Fruit fly (Drosophila melanogaster) ovary, adult (tissue): ENCODE measurements around the gene SAK.
A peak's percentile ranks its signal among the peaks of the same experiment; 100 is the strongest.

Source experiments
- CG17801 ChIP-seq: fragments of 200-800 bp; optimal IDR thresholded peaks from 2 replicates; lab custom pipeline; 2019; ENCODE audit warnings: missing biosample characterization, mild to moderate bottlenecking, missing genetic modification characterization, moderate library complexity; ENCODE audit not compliant: partially characterized antibody

Gene SAK

dm6 chr3L:21515823-21516715 lies at the start of gene SAK, which contains the start of gene Cdk12:
TSS of gene SAK (minus strand) at chr3L:21515887.
TSS of gene Cdk12 (plus strand) at chr3L:21516306.
- TF ChIP-seq CG17801 (GFP tag; lab: Kevin White, UChicago) = peak; percentile 86

DNA sequence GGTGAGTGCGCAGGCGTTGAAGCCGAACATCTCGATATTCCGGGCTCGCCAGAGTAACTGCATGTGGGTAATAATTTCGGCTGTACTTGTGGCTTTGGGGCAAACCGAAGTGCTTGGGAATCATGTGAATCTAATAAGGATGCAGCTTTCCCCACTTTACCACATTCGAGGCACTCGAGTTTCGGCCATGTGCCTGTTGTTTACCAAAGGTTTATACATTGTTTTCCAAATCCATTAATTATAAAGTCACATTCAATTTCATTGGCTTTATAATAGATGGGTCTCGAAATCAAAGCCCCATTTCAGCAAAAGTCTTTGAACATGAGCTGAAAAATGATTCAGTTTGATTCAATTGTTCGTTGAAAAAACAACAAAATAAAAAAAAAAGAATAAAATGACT lies 49.4 kb upstream of the SAK start, which contains the start of gene CG7634:
Gene CG7634 (plus strand): TSS at position 301 of the 400 bp plus-strand sequence.
- no peak for TF ChIP-seq CG17801 (GFP tag; lab: Kevin White, UChicago)

dm6 chr3L:21562081-21562480 lies 46.4 kb upstream of the SAK start, which contains the start of gene CapaR:
TSS of gene CapaR (minus strand) at chr3L:21562181.
- no peak for TF ChIP-seq CG17801 (GFP tag; lab: Kevin White, UChicago)

- TF ChIP-seq CG17801 (GFP tag; lab: Kevin White, UChicago) = no peak
These were observed 42.6 kb upstream of the SAK start, which contains the start of gene CG7173 for dm6 chr3L:21558176-21558871. TSS of gene CG7173 (minus strand) at chr3L:21558226.

DNA sequence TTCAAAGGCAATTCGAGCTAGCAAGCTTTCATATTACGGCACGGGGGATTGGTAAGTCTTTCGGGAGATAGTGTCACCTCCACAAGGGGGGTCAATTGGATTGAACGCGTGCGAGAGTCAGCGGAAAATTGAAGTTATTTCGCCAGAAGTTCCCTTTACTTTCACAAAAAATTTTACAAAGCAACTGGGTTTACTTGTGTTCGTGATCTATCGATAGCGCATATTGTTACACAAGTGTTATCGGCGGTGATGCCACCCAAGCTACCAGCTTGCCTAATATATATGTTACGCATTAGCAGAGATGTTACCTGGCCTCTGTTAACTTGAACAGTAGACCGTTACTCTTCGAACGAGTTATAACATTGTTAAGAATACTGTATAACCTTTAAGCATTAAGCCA lies 39.1 kb upstream of the SAK start, which contains the start of gene Wnk:
Gene Wnk (minus strand): TSS at position 177 of the 400 bp plus-strand sequence.
- no peak for TF ChIP-seq CG17801 (GFP tag; lab: Kevin White, UChicago)

- no peak for TF ChIP-seq CG17801 (GFP tag; lab: Kevin White, UChicago)
These were observed 26.4 kb upstream of the SAK start, which contains the start of gene CG33290 for dm6 chr3L:21542059-21542458. TSS of gene CG33290 (plus strand) at chr3L:21542359.

- peak; percentile 33 for TF ChIP-seq CG17801 (GFP tag; lab: Kevin White, UChicago)
These were observed 23.8 kb upstream of the SAK start, which contains the start of the genes COX8 and VhaM9.7-b for dm6 chr3L:21539245-21540196. TSS of gene COX8 (minus strand) at chr3L:21539447. TSS of gene VhaM9.7-b (plus strand) at chr3L:21539862.

- TF ChIP-seq CG17801 (GFP tag; lab: Kevin White, UChicago) = no peak
These were observed 23.2 kb upstream of the SAK start for dm6 chr3L:21538893-21539244.

- no peak for TF ChIP-seq CG17801 (GFP tag; lab: Kevin White, UChicago)
These were observed 21.2 kb upstream of the SAK start, which contains the start of gene Rpn10 for dm6 chr3L:21536857-21537256. TSS of gene Rpn10 (plus strand) at chr3L:21537000.

- no peak for TF ChIP-seq CG17801 (GFP tag; lab: Kevin White, UChicago)
These were observed 18.7 kb upstream of the SAK start, which contains the start of gene ppk5 for dm6 chr3L:21534360-21534759. TSS of gene ppk5 (plus strand) at chr3L:21534660.

DNA sequence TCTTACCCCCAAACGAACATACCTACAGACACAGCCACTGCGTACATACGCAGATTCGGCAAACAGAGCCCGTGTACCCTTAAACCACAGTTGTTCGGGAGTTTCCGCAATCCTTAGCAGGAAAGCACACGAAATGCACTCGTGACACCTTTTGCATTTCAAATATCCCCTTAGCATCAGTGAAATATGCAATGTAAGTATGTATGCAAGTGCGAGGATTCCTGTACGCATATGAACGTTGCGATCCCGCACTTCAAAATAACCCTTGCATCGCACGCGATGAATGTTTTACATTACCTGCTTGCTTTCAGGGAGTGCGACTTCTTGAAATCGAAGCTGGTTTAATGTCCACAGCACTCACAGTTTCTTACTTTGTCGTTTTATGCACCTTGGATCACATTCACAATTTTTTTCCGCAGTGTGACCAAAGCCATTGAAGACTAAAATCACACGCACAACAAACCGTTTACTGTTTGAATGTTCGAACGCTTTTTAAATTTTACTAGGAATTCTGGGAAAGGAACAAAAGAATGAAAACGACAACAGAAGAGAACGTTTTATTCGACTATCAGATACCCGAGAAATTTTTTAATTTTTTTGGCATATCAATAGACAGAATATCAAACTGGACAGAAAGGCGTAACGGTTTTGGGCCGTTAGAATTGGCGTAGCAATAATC lies 17.7 kb upstream of the SAK start, which contains the start of gene Mkrn1:
Gene Mkrn1 (minus strand): TSS at position 444 of the 679 bp plus-strand sequence.
- peak; percentile 62 for TF ChIP-seq CG17801 (GFP tag; lab: Kevin White, UChicago)

DNA sequence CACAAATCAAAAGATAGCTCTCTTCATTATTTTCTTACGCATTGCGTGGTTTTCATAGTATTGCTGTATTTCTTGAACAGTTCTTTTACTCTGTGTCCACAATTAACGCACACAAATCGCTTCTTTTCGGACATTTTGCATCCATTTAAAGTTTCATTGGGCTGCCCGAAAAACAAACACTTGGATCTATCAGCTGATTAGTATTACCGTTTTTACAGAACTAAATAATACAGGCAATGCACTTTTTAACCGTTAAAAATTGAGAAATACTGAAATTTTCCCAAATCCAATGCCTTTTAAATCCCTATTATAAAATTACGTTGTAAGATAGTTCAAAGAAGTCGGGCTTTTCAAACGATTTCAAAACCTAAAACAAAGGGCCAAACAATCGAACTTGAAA lies 13.4 kb upstream of the SAK start, which contains the start of gene Arv1:
Gene Arv1 (minus strand): TSS at position 226 of the 400 bp plus-strand sequence.
- TF ChIP-seq CG17801 (GFP tag; lab: Kevin White, UChicago) = no peak
